Fruit fly (Drosophila melanogaster) whole organism, embryonic: ENCODE data around the gene CG1024.
A peak's percentile ranks its signal among the peaks of the same experiment; 100 is the strongest.

Source experiments
- Bteb2 ChIP-seq: fragments of 200-800 bp; sonication (Bioruptor generic); optimal IDR thresholded peaks from 2 replicates; lab custom pipeline; 2016; ENCODE audit warnings: missing biosample characterization, missing genetic modification characterization
- CG10274 ChIP-seq: fragments of 200-800 bp; sonication (Bioruptor generic); optimal IDR thresholded peaks from 3 replicates; lab custom pipeline; 2017; ENCODE audit warnings: missing biosample characterization, mild to moderate bottlenecking, missing genetic modification characterization
- CG10543 ChIP-seq: fragments of 200-800 bp; sonication (Bioruptor generic); optimal IDR thresholded peaks from 3 replicates; lab custom pipeline; 2017; ENCODE audit warnings: missing biosample characterization, mild to moderate bottlenecking, missing genetic modification characterization, moderate library complexity
- CG10654 ChIP-seq: fragments of 200-800 bp; sonication (Bioruptor generic); optimal IDR thresholded peaks from 2 replicates; lab custom pipeline; 2016; ENCODE audit warnings: missing biosample characterization, missing genetic modification characterization
- CG11093 ChIP-seq: fragments of 200-800 bp; sonication (Bioruptor generic); IDR thresholded peaks from 3 replicates; pipeline ENCODE4 v1.3.6; 2022; ENCODE audit warnings: missing biosample characterization, missing genetic modification characterization
- CG11696 ChIP-seq: fragments of 200-800 bp; sonication (Bioruptor generic); IDR thresholded peaks from 2 replicates; pipeline ENCODE4 v1.3.6; 2022; ENCODE audit warnings: missing biosample characterization, missing genetic modification characterization
- CG1233 ChIP-seq: fragments of 200-800 bp; sonication (Bioruptor generic); optimal IDR thresholded peaks from 4 replicates; lab custom pipeline; 2018; ENCODE audit warnings: missing biosample characterization, mild to moderate bottlenecking, missing genetic modification characterization
- CG12942 ChIP-seq: fragments of 200-800 bp; sonication (Bioruptor generic); optimal IDR thresholded peaks from 3 replicates; lab custom pipeline; 2016; ENCODE audit warnings: missing biosample characterization, missing genetic modification characterization
- CG13624 ChIP-seq: fragments of 200-800 bp; sonication (Bioruptor generic); optimal IDR thresholded peaks from 2 replicates; lab custom pipeline; 2016; ENCODE audit warnings: missing biosample characterization, missing genetic modification characterization
- CG16779 ChIP-seq: fragments of 200-800 bp; sonication (Bioruptor generic); IDR thresholded peaks from 2 replicates; pipeline ENCODE4 v1.3.6; 2022; ENCODE audit warnings: missing biosample characterization, missing genetic modification characterization
- CG17186 ChIP-seq: fragments of 200-800 bp; sonication (Bioruptor generic); optimal IDR thresholded peaks from 3 replicates; lab custom pipeline; 2017; ENCODE audit warnings: missing biosample characterization, missing genetic modification reagents, missing genetic modification characterization
- CG17359 ChIP-seq: fragments of 200-800 bp; sonication (Bioruptor generic); optimal IDR thresholded peaks from 3 replicates; lab custom pipeline; 2018; ENCODE audit warnings: missing biosample characterization, mild to moderate bottlenecking, missing genetic modification characterization, moderate library complexity
- CG17612 ChIP-seq: fragments of 200-800 bp; sonication (Bioruptor generic); IDR thresholded peaks from 2 replicates; pipeline ENCODE4 v1.3.6; 2022; ENCODE audit warnings: missing biosample characterization, missing genetic modification characterization
- CG18011 ChIP-seq: fragments of 200-800 bp; sonication (Bioruptor generic); optimal IDR thresholded peaks from 2 replicates; lab custom pipeline; 2017; ENCODE audit warnings: missing biosample characterization, missing genetic modification characterization, mild to moderate bottlenecking, moderate library complexity, missing genotype
- CG31388 ChIP-seq: fragments of 200-800 bp; sonication (Bioruptor generic); optimal IDR thresholded peaks from 2 replicates; lab custom pipeline; 2016; ENCODE audit warnings: missing biosample characterization, missing genetic modification characterization
- CG3726 ChIP-seq: fragments of 200-800 bp; sonication (Bioruptor generic); IDR thresholded peaks from 3 replicates; pipeline ENCODE4, ENCODE4 v1.3.6; 2022; ENCODE audit warnings: missing biosample characterization, missing genetic modification characterization
- CG5953 ChIP-seq: fragments of 200-800 bp; sonication (Bioruptor generic); IDR thresholded peaks from 2 replicates; pipeline ENCODE4 v1.3.6; 2022; ENCODE audit warnings: missing biosample characterization, missing genetic modification characterization
- CG6175 ChIP-seq: fragments of 200-800 bp; sonication (Bioruptor generic); IDR thresholded peaks from 3 replicates; pipeline ENCODE4 v1.3.6; 2022; ENCODE audit warnings: missing biosample characterization, missing genetic modification characterization
- CG8388 ChIP-seq: fragments of 200-800 bp; sonication (Bioruptor generic); optimal IDR thresholded peaks from 2 replicates; lab custom pipeline; 2019; ENCODE audit warnings: missing biosample characterization, mild to moderate bottlenecking, missing genetic modification characterization, moderate library complexity
- CG9215 ChIP-seq: fragments of 200-800 bp; sonication (Bioruptor generic); IDR thresholded peaks from 2 replicates; pipeline ENCODE4 v1.3.6; 2022; ENCODE audit warnings: missing biosample characterization, missing genetic modification characterization
- CkIIα-i1 ChIP-seq: fragments of 200-800 bp; sonication (Bioruptor generic); IDR thresholded peaks from 2 replicates; pipeline ENCODE4 v1.3.6; 2022; ENCODE audit warnings: missing biosample characterization, missing genetic modification characterization
- Dad ChIP-seq: fragments of 200-800 bp; sonication (Bioruptor generic); optimal IDR thresholded peaks from 3 replicates; lab custom pipeline; 2016; ENCODE audit warnings: missing biosample characterization, missing genetic modification characterization
- Dek ChIP-seq: fragments of 200-800 bp; sonication (Bioruptor generic); optimal IDR thresholded peaks from 3 replicates; lab custom pipeline; 2019; ENCODE audit warnings: missing biosample characterization, mild to moderate bottlenecking, missing genetic modification characterization, moderate library complexity
- Dip3 ChIP-seq: fragments of 200-800 bp; sonication (Bioruptor generic); optimal IDR thresholded peaks from 3 replicates; lab custom pipeline; 2016; ENCODE audit warnings: missing biosample characterization, missing genetic modification characterization
- Dref ChIP-seq: fragments of 200-800 bp; sonication (Bioruptor generic); IDR thresholded peaks from 2 replicates; pipeline ENCODE4 v1.3.6; 2022; ENCODE audit warnings: missing biosample characterization, missing genetic modification characterization
- Elba2 ChIP-seq: fragments of 200-800 bp; sonication (Bioruptor generic); optimal IDR thresholded peaks from 3 replicates; lab custom pipeline; 2016; ENCODE audit warnings: missing biosample characterization, missing genetic modification characterization
- Fer1 ChIP-seq: fragments of 200-800 bp; sonication (Bioruptor generic); optimal IDR thresholded peaks from 2 replicates; lab custom pipeline; 2017; ENCODE audit warnings: missing biosample characterization, mild to moderate bottlenecking, missing genetic modification characterization
- Hmr ChIP-seq: fragments of 200-800 bp; sonication (Bioruptor generic); optimal IDR thresholded peaks from 3 replicates; lab custom pipeline; 2017; ENCODE audit warnings: mild to moderate bottlenecking, missing biosample characterization, missing genetic modification reagents, missing genetic modification characterization
- NK7.1 ChIP-seq: fragments of 200-800 bp; sonication (Bioruptor generic); optimal IDR thresholded peaks from 3 replicates; lab custom pipeline; 2016; ENCODE audit warnings: missing biosample characterization, missing genetic modification characterization
- Nf-YA ChIP-seq: fragments of 200-800 bp; sonication (Bioruptor generic); IDR thresholded peaks from 2 replicates; pipeline ENCODE4 v1.3.6; 2022; ENCODE audit warnings: missing biosample characterization, missing genetic modification characterization
- Ravus ChIP-seq: fragments of 200-800 bp; sonication (Bioruptor generic); IDR thresholded peaks from 2 replicates; pipeline ENCODE4 v1.3.6; 2022; ENCODE audit warnings: missing biosample characterization, missing genetic modification characterization
- Sox100B ChIP-seq: fragments of 200-800 bp; sonication (Bioruptor generic); optimal IDR thresholded peaks from 3 replicates; lab custom pipeline; 2018; ENCODE audit warnings: missing biosample characterization, mild to moderate bottlenecking, missing genetic modification characterization
- ac ChIP-seq: fragments of 200-800 bp; sonication (Bioruptor generic); optimal IDR thresholded peaks from 3 replicates; lab custom pipeline; 2017; ENCODE audit warnings: missing biosample characterization, mild to moderate bottlenecking, missing genetic modification characterization
- ap ChIP-seq: fragments of 200-800 bp; sonication (Bioruptor generic); IDR thresholded peaks from 2 replicates; pipeline ENCODE4 v1.3.6; 2022; ENCODE audit warnings: missing biosample characterization, missing genetic modification characterization
- ase ChIP-seq: fragments of 200-800 bp; sonication (Bioruptor generic); IDR thresholded peaks from 3 replicates; pipeline ENCODE4 v1.3.6; 2022; ENCODE audit warnings: missing biosample characterization, missing genetic modification characterization
- bbx ChIP-seq: fragments of 200-800 bp; sonication (Bioruptor generic); IDR thresholded peaks from 2 replicates; pipeline ENCODE4 v1.3.6; 2022; ENCODE audit warnings: missing biosample characterization, missing genetic modification characterization; ENCODE audit not compliant: partially characterized antibody
- corto ChIP-seq: fragments of 200-800 bp; sonication (Bioruptor generic); optimal IDR thresholded peaks from 2 replicates; lab custom pipeline; 2016; ENCODE audit warnings: missing biosample characterization, mild to moderate bottlenecking, missing genetic modification characterization, moderate library complexity
- dimm ChIP-seq: fragments of 200-800 bp; sonication (Bioruptor generic); IDR thresholded peaks from 2 replicates; pipeline ENCODE4 v1.3.6; 2022; ENCODE audit warnings: missing biosample characterization, missing genetic modification characterization
- disco-r ChIP-seq: fragments of 200-800 bp; sonication (Bioruptor generic); optimal IDR thresholded peaks from 2 replicates; lab custom pipeline; 2016; ENCODE audit warnings: missing biosample characterization, missing genetic modification characterization
- eyg ChIP-seq: fragments of 200-800 bp; sonication (Bioruptor generic); optimal IDR thresholded peaks from 3 replicates; lab custom pipeline; 2016; ENCODE audit warnings: missing biosample characterization, missing genetic modification characterization
- gro ChIP-seq: fragments of 200-800 bp; sonication (Bioruptor generic); optimal IDR thresholded peaks from 2 replicates; lab custom pipeline; 2016; ENCODE audit warnings: missing biosample characterization, missing genetic modification characterization
- kah ChIP-seq: fragments of 200-800 bp; sonication (Bioruptor generic); optimal IDR thresholded peaks from 2 replicates; lab custom pipeline; 2018; ENCODE audit warnings: missing biosample characterization, mild to moderate bottlenecking, missing genetic modification characterization
- ken ChIP-seq: fragments of 200-800 bp; sonication (Bioruptor generic); IDR thresholded peaks from 3 replicates; pipeline ENCODE4 v1.3.6; 2022; ENCODE audit warnings: missing biosample characterization, missing genetic modification characterization
- knrl ChIP-seq: fragments of 200-800 bp; sonication (Bioruptor generic); IDR thresholded peaks from 3 replicates; pipeline ENCODE4 v1.3.6; 2022; ENCODE audit warnings: missing biosample characterization, missing genetic modification characterization; ENCODE audit not compliant: partially characterized antibody
- maf-S ChIP-seq: fragments of 200-800 bp; sonication (Bioruptor generic); optimal IDR thresholded peaks from 2 replicates; lab custom pipeline; 2016; ENCODE audit warnings: missing biosample characterization, missing genetic modification characterization
- onecut ChIP-seq: fragments of 200-800 bp; sonication (Bioruptor generic); IDR thresholded peaks from 2 replicates; pipeline ENCODE4 v1.3.6; 2022; ENCODE audit warnings: missing biosample characterization, missing genetic modification characterization
- pfk ChIP-seq: fragments of 200-800 bp; sonication (Bioruptor generic); optimal IDR thresholded peaks from 2 replicates; lab custom pipeline; 2018; ENCODE audit warnings: missing biosample characterization, mild to moderate bottlenecking, missing genetic modification characterization, moderate library complexity
- sens-2 ChIP-seq: fragments of 200-800 bp; sonication (Bioruptor generic); IDR thresholded peaks from 2 replicates; pipeline ENCODE4 v1.3.6; 2022; ENCODE audit warnings: missing biosample characterization, missing genetic modification characterization
- sna ChIP-seq: fragments of 200-800 bp; sonication (Bioruptor generic); IDR thresholded peaks from 2 replicates; pipeline ENCODE4 v1.3.6; 2022; ENCODE audit warnings: missing biosample characterization, missing genetic modification characterization; ENCODE audit not compliant: partially characterized antibody
- tio ChIP-seq: fragments of 200-800 bp; sonication (Bioruptor generic); optimal IDR thresholded peaks from 2 replicates; lab custom pipeline; 2017; ENCODE audit warnings: missing biosample characterization, missing genetic modification characterization, inconsistent platforms
- unpg ChIP-seq: fragments of 200-800 bp; sonication (Bioruptor generic); optimal IDR thresholded peaks from 3 replicates; lab custom pipeline; 2018; ENCODE audit warnings: missing biosample characterization, mild to moderate bottlenecking, missing genetic modification characterization, moderate library complexity
- z ChIP-seq: fragments of 200-800 bp; sonication (Bioruptor generic); IDR thresholded peaks from 3 replicates; pipeline ENCODE4 v1.3.6; 2022; ENCODE audit warnings: missing biosample characterization, missing genetic modification characterization

Gene CG1024

dm6 chr3R:6404174-6404573 lies 24.0 kb upstream of the CG1024 start (continued):
- TF ChIP-seq CG10274 (GFP tag; lab: Kevin White, UChicago): no peak
- no peak; the same call in none of the 3 replicates for TF ChIP-seq CG6175 (GFP tag; lab: Robert Waterston, UW)
- TF ChIP-seq eyg (GFP tag; lab: Kevin White, UChicago): peak; percentile 28
- TF ChIP-seq unpg: peak; percentile 86
- TF ChIP-seq disco-r (GFP tag; lab: Kevin White, UChicago): peak; percentile 16
- peak; percentile 62 for TF ChIP-seq CG18011 (GFP tag; lab: Kevin White, UChicago)
- TF ChIP-seq bbx (GFP tag; lab: Robert Waterston, UW): no peak
- TF ChIP-seq CG12942 (GFP tag; lab: Kevin White, UChicago): peak; percentile 65
- peak; percentile 60; the same call in 2 of the 3 replicates for TF ChIP-seq CG11093
- TF ChIP-seq Dek (tag; lab: Kevin White, UChicago): peak; percentile 64
- peak; percentile 78 for TF ChIP-seq Sox100B
- TF ChIP-seq CG16779 (GFP tag; lab: Robert Waterston, UW): no peak; the same call in 1 of the 2 replicates
- TF ChIP-seq Ravus (GFP tag; lab: Robert Waterston, UW): peak; percentile 69
- TF ChIP-seq NK7.1 (GFP tag; lab: Kevin White, UChicago): peak; percentile 51
- TF ChIP-seq sens-2 (GFP tag; lab: Robert Waterston, UW): peak; percentile 80
- peak; percentile 66 for TF ChIP-seq CG13624 (GFP tag; lab: Kevin White, UChicago)
- TF ChIP-seq CG17359 (tag; lab: Kevin White, UChicago): peak; percentile 87
- peak; percentile 51 for TF ChIP-seq CG1233 (GFP tag; lab: Kevin White, UChicago)
- TF ChIP-seq CG17612: peak; percentile 79
- TF ChIP-seq gro: peak; percentile 23
- peak; percentile 66 for TF ChIP-seq Nf-YA (GFP tag; lab: Robert Waterston, UW)
- peak; percentile 66 for TF ChIP-seq CkIIα-i1 (GFP tag; lab: Robert Waterston, UW)
- TF ChIP-seq onecut (GFP tag; lab: Robert Waterston, UW): peak; percentile 69
- peak; percentile 82 for TF ChIP-seq ase
- TF ChIP-seq sna (GFP tag; lab: Robert Waterston, UW): no peak
- TF ChIP-seq CG5953 (GFP tag; lab: Robert Waterston, UW): peak; percentile 68; the same call in 1 of the 2 replicates
- TF ChIP-seq Dad (GFP tag; lab: Kevin White, UChicago): peak; percentile 36
- TF ChIP-seq CG10654 (GFP tag; lab: Kevin White, UChicago): peak; percentile 62
- TF ChIP-seq Dref (GFP tag; lab: Robert Waterston, UW): no peak
- TF ChIP-seq CG9215 (GFP tag; lab: Robert Waterston, UW): no peak; the same call in 1 of the 2 replicates
- TF ChIP-seq CG17186 (GFP tag; lab: Kevin White, UChicago): no peak
- no peak for TF ChIP-seq knrl
- no peak for TF ChIP-seq pfk (GFP tag; lab: Kevin White, UChicago)
- peak; percentile 65 for TF ChIP-seq tio
- peak; percentile 63 for TF ChIP-seq Dip3 (GFP tag; lab: Kevin White, UChicago)
- no peak for TF ChIP-seq Elba2 (GFP tag; lab: Kevin White, UChicago)
- peak; percentile 86 for TF ChIP-seq ken (GFP tag; lab: Robert Waterston, UW)
- no peak; the same call in 2 of the 3 replicates for TF ChIP-seq CG3726
- TF ChIP-seq Fer1 (GFP tag; lab: Kevin White, UChicago): peak; percentile 73
- TF ChIP-seq kah: peak; percentile 3
- TF ChIP-seq maf-S (GFP tag; lab: Kevin White, UChicago): peak; percentile 68
- no peak for TF ChIP-seq dimm (GFP tag; lab: Robert Waterston, UW)
- TF ChIP-seq Hmr (GFP tag; lab: Kevin White, UChicago): peak; percentile 79
- TF ChIP-seq CG11696 (GFP tag; lab: Robert Waterston, UW): peak; percentile 78
- peak; percentile 81 for TF ChIP-seq CG8388
- peak; percentile 85 for TF ChIP-seq ap (GFP tag; lab: Robert Waterston, UW)
- TF ChIP-seq z (GFP tag; lab: Robert Waterston, UW): no peak
- peak; percentile 26 for TF ChIP-seq corto (GFP tag; lab: Kevin White, UChicago)
- peak; percentile 33 for TF ChIP-seq CG10543 (GFP tag; lab: Kevin White, UChicago)
- peak; percentile 5 for TF ChIP-seq ac (GFP tag; lab: Kevin White, UChicago)
- TF ChIP-seq CG31388 (GFP tag; lab: Kevin White, UChicago): no peak
- peak; percentile 36 for TF ChIP-seq Bteb2 (GFP tag; lab: Kevin White, UChicago)
